Fruit fly (Drosophila melanogaster) whole organism, prepupa: Measurements from ENCODE around the gene CG31904.

Experiments
- CG34406 ChIP-seq: fragments of 200-800 bp; sonication (Bioruptor generic); optimal IDR thresholded peaks from 3 replicates; lab custom pipeline; 2016; ENCODE audit warnings: missing biosample characterization, missing genetic modification characterization
- Hr38 ChIP-seq: sonication (Bioruptor generic); optimal IDR thresholded peaks from 2 replicates; lab custom pipeline; 2016; ENCODE audit warnings: missing biosample characterization, missing genetic modification characterization

- no peak for TF ChIP-seq Hr38 (GFP tag; lab: Kevin White, UChicago)
- TF ChIP-seq CG34406 (GFP tag; lab: Kevin White, UChicago) = peak; percentile 67
Measured at dm6 chr2L:7782788-7783401, 44.3 kb upstream of the CG31904 start, which contains the start of gene Brd7-9.
